Fruit fly (Drosophila melanogaster) whole organism, adult: Measurements from ENCODE around the gene CG7365.

Experiments used
- CG11617 ChIP-seq: fragments of 200-800 bp; sonication (Bioruptor generic); optimal IDR thresholded peaks from 2 replicates; lab custom pipeline; 2017; ENCODE audit warnings: mild to moderate bottlenecking, missing biosample characterization, missing genetic modification reagents, missing genetic modification characterization
- CG12768 ChIP-seq: fragments of 200-800 bp; sonication (Bioruptor generic); optimal IDR thresholded peaks from 2 replicates; lab custom pipeline; 2017; ENCODE audit warnings: missing biosample characterization, missing genetic modification characterization, mild to moderate bottlenecking, moderate library complexity, missing genetic modification reagents
- CG14711 ChIP-seq: fragments of 200-800 bp; sonication (Bioruptor generic); optimal IDR thresholded peaks from 2 replicates; lab custom pipeline; 2018; ENCODE audit warnings: missing biosample characterization, mild to moderate bottlenecking, missing genetic modification characterization, moderate library complexity
- CG1620 ChIP-seq: fragments of 200-800 bp; sonication (Bioruptor generic); optimal IDR thresholded peaks from 2 replicates; lab custom pipeline; 2016; ENCODE audit warnings: missing biosample characterization, missing genetic modification characterization
- CG33017 ChIP-seq: fragments of 200-800 bp; sonication (Bioruptor generic); optimal IDR thresholded peaks from 2 replicates; lab custom pipeline; 2018; ENCODE audit warnings: missing biosample characterization, mild to moderate bottlenecking, missing genetic modification characterization, moderate library complexity
- CG5204 ChIP-seq: fragments of 200-800 bp; sonication (Bioruptor generic); optimal IDR thresholded peaks from 2 replicates; lab custom pipeline; 2016; ENCODE audit warnings: missing biosample characterization, missing genetic modification characterization
- CG7045 ChIP-seq: fragments of 200-800 bp; sonication (Bioruptor generic); optimal IDR thresholded peaks from 2 replicates; lab custom pipeline; 2017; ENCODE audit warnings: missing biosample characterization, mild to moderate bottlenecking, missing genetic modification characterization
- CG7101 ChIP-seq: fragments of 200-800 bp; sonication (Bioruptor generic); optimal IDR thresholded peaks from 2 replicates; lab custom pipeline; 2018; ENCODE audit warnings: missing biosample characterization, mild to moderate bottlenecking, missing genetic modification characterization, moderate library complexity
- Clk ChIP-seq: fragments of 200-800 bp; sonication (Bioruptor generic); optimal IDR thresholded peaks from 2 replicates; lab custom pipeline; 2017; ENCODE audit warnings: missing biosample characterization, missing genetic modification characterization
- Crg-1 ChIP-seq: fragments of 200-800 bp; sonication (Bioruptor generic); optimal IDR thresholded peaks from 2 replicates; lab custom pipeline; 2016; ENCODE audit warnings: missing biosample characterization, missing genetic modification characterization
- Hr96 ChIP-seq: fragments of 200-800 bp; sonication (Bioruptor generic); optimal IDR thresholded peaks from 2 replicates; lab custom pipeline; 2016; ENCODE audit warnings: missing biosample characterization, missing genetic modification characterization
- Mnt ChIP-seq: fragments of 200-800 bp; sonication (Bioruptor generic); optimal IDR thresholded peaks from 2 replicates; lab custom pipeline; 2016; ENCODE audit warnings: missing biosample characterization, mild to moderate bottlenecking, missing genetic modification characterization
- bab1 ChIP-seq: fragments of 200-800 bp; sonication (Bioruptor generic); optimal IDR thresholded peaks from 3 replicates; lab custom pipeline; 2019; ENCODE audit warnings: missing biosample characterization, mild to moderate bottlenecking, missing genetic modification characterization, moderate library complexity
- cic ChIP-seq: fragments of 200-800 bp; sonication (Bioruptor generic); optimal IDR thresholded peaks from 2 replicates; lab custom pipeline; 2017; ENCODE audit warnings: missing biosample characterization, mild to moderate bottlenecking, missing genetic modification characterization, moderate library complexity
- cnc ChIP-seq, 2 experiments: fragments of >200 bp; optimal IDR thresholded peaks; 2 replicates each; lab custom pipeline; 2017
- kay ChIP-seq: fragments of 200-800 bp; sonication (Bioruptor generic); peaks from one replicate; lab custom pipeline; 2016; ENCODE audit warnings: missing biosample characterization, missing genetic modification characterization, borderline replicate concordance
- ovo ChIP-seq: fragments of 200-800 bp; sonication (Bioruptor generic); optimal IDR thresholded peaks from 2 replicates; lab custom pipeline; 2016; ENCODE audit warnings: missing biosample characterization, missing genetic modification characterization
- pad ChIP-seq: fragments of 200-800 bp; sonication (Bioruptor generic); optimal IDR thresholded peaks from 3 replicates; lab custom pipeline; 2017; ENCODE audit warnings: missing biosample characterization, missing genetic modification characterization, mild to moderate bottlenecking, moderate library complexity, missing genetic modification reagents
- tj ChIP-seq: fragments of 200-800 bp; sonication (Bioruptor generic); optimal IDR thresholded peaks from 3 replicates; lab custom pipeline; 2017; ENCODE audit warnings: missing biosample characterization, mild to moderate bottlenecking, missing genetic modification characterization, moderate library complexity
- toe ChIP-seq: fragments of 200-800 bp; sonication (Bioruptor generic); optimal IDR thresholded peaks from 2 replicates; lab custom pipeline; 2016; ENCODE audit warnings: missing biosample characterization, missing genetic modification characterization

CG7365 gene

DNA sequence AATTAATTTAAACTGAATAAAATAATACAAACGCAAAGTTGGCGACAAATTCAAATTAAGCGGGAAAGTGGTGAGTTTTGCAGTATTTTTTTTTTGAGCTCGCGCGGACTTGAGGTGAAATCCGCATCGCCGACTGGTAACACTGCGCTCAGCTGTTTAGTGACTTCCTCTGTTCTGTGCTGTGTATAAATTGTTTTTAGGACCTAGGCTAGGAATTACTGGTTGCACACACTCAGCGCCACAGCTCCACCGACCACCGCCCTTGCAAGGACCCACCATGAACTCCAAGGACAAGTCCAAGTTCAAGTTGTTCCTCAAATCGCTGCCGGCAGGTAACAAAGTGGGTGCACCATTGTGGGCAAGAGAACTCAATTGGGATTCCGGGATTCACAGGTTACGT, 1.9 kb upstream of the CG7365 start, which contains the start of gene gig:
gig (plus strand) TSS at position 150 of the 400 bp plus-strand sequence.
- TF ChIP-seq CG5204 (no peak), toe (GFP tag; lab: Kevin White, UChicago) (no peak), bab1 (GFP tag; lab: Kevin White, UChicago) (peak; percentile 11)

DNA sequence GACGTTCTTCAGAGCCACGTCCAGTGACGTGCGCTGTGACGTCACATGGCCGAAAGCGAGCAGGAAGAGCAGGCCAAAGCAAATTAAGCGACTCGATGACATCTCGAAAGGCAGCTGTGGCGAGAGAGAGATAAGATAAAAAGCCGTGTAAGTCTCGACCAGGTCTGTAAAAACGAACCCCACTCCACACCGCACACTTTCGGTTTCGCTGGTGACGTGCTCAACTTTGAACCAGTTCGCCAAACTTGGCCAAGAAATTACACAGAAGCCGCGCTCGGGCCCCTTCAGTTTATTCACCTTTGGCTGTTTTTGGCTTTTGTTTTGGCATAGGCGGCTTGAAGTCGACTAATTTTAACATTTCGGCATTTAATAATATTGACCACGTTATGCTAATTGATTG, 1.1 kb downstream of the CG7365 start:
- TF ChIP-seq CG14711 (tag; lab: Kevin White, UChicago) = no peak
- no peak for TF ChIP-seq Mnt (GFP tag; lab: Kevin White, UChicago)
- no peak for TF ChIP-seq Crg-1 (GFP tag; lab: Kevin White, UChicago)
- TF ChIP-seq CG7101 = no peak
- no peak for TF ChIP-seq CG5204
- no peak for TF ChIP-seq CG11617
- TF ChIP-seq Hr96 (GFP tag; lab: Kevin White, UChicago) = no peak
- TF ChIP-seq CG7045 (GFP tag; lab: Kevin White, UChicago) = no peak
- no peak for TF ChIP-seq pad (GFP tag; lab: Kevin White, UChicago)
- TF ChIP-seq cnc (optimal IDR thresholded peaks at IDR 0.05; lab: Kevin White, UChicago) = no peak
- no peak for TF ChIP-seq toe (GFP tag; lab: Kevin White, UChicago)
- no peak for TF ChIP-seq bab1 (GFP tag; lab: Kevin White, UChicago)
- no peak for TF ChIP-seq tj
- TF ChIP-seq cic = no peak
- TF ChIP-seq CG12768 (GFP tag; lab: Kevin White, UChicago) = no peak
- TF ChIP-seq kay = no peak
- TF ChIP-seq Clk (GFP tag; lab: Kevin White, UChicago) = no peak

DNA sequence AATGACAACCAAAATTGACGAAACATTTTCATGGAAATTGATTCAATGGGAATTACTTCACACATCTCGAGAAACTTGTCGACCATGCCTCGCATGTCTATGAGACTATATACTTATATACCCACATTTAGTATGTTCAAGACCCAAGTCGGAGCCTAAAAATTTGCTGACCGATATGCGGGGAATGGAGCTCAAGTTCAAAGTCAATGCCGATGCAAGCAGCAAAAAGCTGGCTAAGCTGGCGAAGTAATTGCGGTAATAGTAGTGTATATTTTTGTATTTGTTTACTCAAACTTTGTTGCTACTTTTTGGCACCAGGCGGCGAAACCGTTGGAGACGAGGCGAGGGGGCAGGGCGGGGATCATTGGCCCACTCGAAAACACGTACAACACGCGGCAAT, 4.1 kb downstream of the CG7365 start:
- TF ChIP-seq ovo (GFP tag; lab: Kevin White, UChicago) = no peak
- no peak for TF ChIP-seq bab1 (GFP tag; lab: Kevin White, UChicago)
- TF ChIP-seq Mnt (GFP tag; lab: Kevin White, UChicago) = no peak
- no peak for TF ChIP-seq toe (GFP tag; lab: Kevin White, UChicago)
- TF ChIP-seq Clk (GFP tag; lab: Kevin White, UChicago) = no peak
- TF ChIP-seq CG12768 (GFP tag; lab: Kevin White, UChicago) = no peak
- TF ChIP-seq cnc (optimal IDR thresholded peaks at IDR 0.05; lab: Kevin White, UChicago) = no peak
- TF ChIP-seq CG33017 (tag; lab: Kevin White, UChicago) = no peak
- TF ChIP-seq pad (GFP tag; lab: Kevin White, UChicago) = no peak
- no peak for TF ChIP-seq Crg-1 (GFP tag; lab: Kevin White, UChicago)
- no peak for TF ChIP-seq CG7101
- peak; percentile 61 for TF ChIP-seq tj
- TF ChIP-seq kay = peak; percentile 12
- no peak for TF ChIP-seq CG5204
- no peak for TF ChIP-seq CG11617
- no peak for TF ChIP-seq CG14711 (tag; lab: Kevin White, UChicago)
- no peak for TF ChIP-seq CG1620 (GFP tag; lab: Kevin White, UChicago)
- TF ChIP-seq Hr96 (GFP tag; lab: Kevin White, UChicago) = no peak

DNA sequence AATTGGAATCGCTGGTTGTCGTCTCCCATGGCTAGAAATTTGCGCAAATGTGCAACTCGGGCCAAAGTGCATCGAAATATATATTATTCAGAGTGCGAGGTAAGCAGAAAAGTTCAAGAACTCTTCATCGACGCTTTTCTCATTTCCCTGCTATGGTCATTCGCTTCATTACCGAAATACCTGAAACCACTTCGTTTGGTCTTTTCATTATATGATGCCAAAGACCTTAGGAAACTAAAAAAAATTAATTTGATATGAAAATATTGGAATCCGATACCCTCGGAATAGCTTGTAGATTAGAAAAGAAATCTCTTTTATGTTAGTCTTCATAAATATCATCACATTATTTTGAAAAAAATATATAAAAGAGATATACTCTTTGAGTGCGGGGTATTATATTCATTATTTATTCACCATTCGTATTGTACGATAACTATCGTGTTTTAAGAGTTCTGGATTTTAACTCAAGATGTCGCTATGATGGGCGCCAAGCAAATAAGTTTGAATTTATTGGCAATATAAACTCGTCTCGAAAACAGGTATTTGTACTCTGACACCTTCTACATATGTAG, 14.3 kb downstream of the CG7365 start, which contains the start of gene CG14187:
CG14187 (minus strand) TSS at position 51 of the 572 bp plus-strand sequence.
- TF ChIP-seq CG1620 (GFP tag; lab: Kevin White, UChicago) = no peak
- TF ChIP-seq CG7101 = no peak
- no peak for TF ChIP-seq Clk (GFP tag; lab: Kevin White, UChicago)
- TF ChIP-seq tj = peak; percentile 73
- TF ChIP-seq toe (GFP tag; lab: Kevin White, UChicago) = no peak
- TF ChIP-seq Mnt (GFP tag; lab: Kevin White, UChicago) = no peak
- TF ChIP-seq bab1 (GFP tag; lab: Kevin White, UChicago) = peak; percentile 79

DNA sequence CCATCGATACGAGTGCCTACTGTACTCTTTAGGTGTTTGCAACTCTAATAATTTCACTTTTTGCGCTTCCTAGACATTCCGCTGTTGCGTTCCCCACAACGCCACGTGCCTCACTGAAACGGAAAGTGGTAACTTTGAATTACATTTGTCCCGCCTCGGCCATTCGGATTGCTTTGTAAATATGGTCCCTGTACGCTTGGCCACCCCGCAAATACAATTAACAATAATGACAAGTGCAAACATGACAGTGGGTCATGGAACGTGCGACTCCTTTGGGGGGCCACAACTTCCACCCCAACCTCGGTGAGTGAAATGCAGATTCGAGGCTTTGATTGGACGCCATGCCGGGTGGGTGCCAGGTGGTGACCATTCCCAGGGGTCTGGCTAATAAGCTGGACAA, 15.7 kb downstream of the CG7365 start, which contains the start of gene Ir76b:
Ir76b (minus strand) TSS at position 101 of the 400 bp plus-strand sequence.
- TF ChIP-seq CG1620 (GFP tag; lab: Kevin White, UChicago) = no peak
- TF ChIP-seq ovo (GFP tag; lab: Kevin White, UChicago) = no peak
- no peak for TF ChIP-seq CG12768 (GFP tag; lab: Kevin White, UChicago)
- no peak for TF ChIP-seq Hr96 (GFP tag; lab: Kevin White, UChicago)
- no peak for TF ChIP-seq Crg-1 (GFP tag; lab: Kevin White, UChicago)
- no peak for TF ChIP-seq cic
- TF ChIP-seq kay = no peak
- no peak for TF ChIP-seq cnc (optimal IDR thresholded peaks at IDR 0.05; lab: Kevin White, UChicago)
- TF ChIP-seq CG33017 (tag; lab: Kevin White, UChicago) = no peak
- no peak for TF ChIP-seq toe (GFP tag; lab: Kevin White, UChicago)
- TF ChIP-seq CG5204 = no peak
- TF ChIP-seq pad (GFP tag; lab: Kevin White, UChicago) = no peak
- no peak for TF ChIP-seq Clk (GFP tag; lab: Kevin White, UChicago)
- TF ChIP-seq Mnt (GFP tag; lab: Kevin White, UChicago) = no peak
- TF ChIP-seq CG7101 = no peak
- TF ChIP-seq tj = no peak
- no peak for TF ChIP-seq CG11617
- TF ChIP-seq CG7045 (GFP tag; lab: Kevin White, UChicago) = no peak
- TF ChIP-seq bab1 (GFP tag; lab: Kevin White, UChicago) = no peak

DNA sequence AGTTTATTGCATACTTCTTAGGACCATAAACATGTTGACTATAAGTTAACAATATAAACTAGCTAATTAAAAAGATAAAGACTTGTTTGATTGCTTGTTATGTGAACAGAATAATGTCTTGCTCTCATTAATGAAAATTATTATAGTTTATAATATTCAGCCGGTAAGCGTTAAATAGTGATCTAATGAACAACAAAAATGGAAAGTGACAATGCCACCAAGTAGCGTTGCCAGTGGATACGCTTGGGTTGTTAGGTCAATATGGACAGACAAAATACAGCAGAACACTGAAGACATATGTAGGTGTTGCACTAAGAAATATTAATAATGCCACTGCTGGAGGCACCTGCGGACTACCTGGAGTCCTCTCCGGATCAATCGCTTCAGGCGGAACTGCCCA, 21.4 kb downstream of the CG7365 start, which contains the start of gene CG14185:
CG14185 (plus strand) TSS at position 301 of the 400 bp plus-strand sequence.
- no peak for TF ChIP-seq tj
- no peak for TF ChIP-seq CG14711 (tag; lab: Kevin White, UChicago)
- TF ChIP-seq CG12768 (GFP tag; lab: Kevin White, UChicago) = no peak
- no peak for TF ChIP-seq CG5204
- no peak for TF ChIP-seq toe (GFP tag; lab: Kevin White, UChicago)
- TF ChIP-seq CG7101 = no peak
- no peak for TF ChIP-seq pad (GFP tag; lab: Kevin White, UChicago)
- no peak for TF ChIP-seq Crg-1 (GFP tag; lab: Kevin White, UChicago)
- TF ChIP-seq Mnt (GFP tag; lab: Kevin White, UChicago) = no peak
- TF ChIP-seq CG33017 (tag; lab: Kevin White, UChicago) = no peak
- TF ChIP-seq Hr96 (GFP tag; lab: Kevin White, UChicago) = no peak
